Worm (Caenorhabditis elegans): ENCODE measurements around the gene C12D5.3.

ce11 chrV:7653567-7653966, 22.4 kb upstream of the C12D5.3 start, which contains the start of gene srh-200:
- TF ChIP-seq tbx-2 (tag; optimal IDR thresholded peaks at IDR 0.05) = no peak
- no peak for TF ChIP-seq ztf-11 (tag; optimal IDR thresholded peaks at IDR 0.05)
- no peak for TF ChIP-seq R02D3.7 (tag; optimal IDR thresholded peaks at IDR 0.05)
- TF ChIP-seq unc-62 (GFP tag; optimal IDR thresholded peaks at IDR 0.05) = no peak
- TF ChIP-seq nhr-12 (tag; optimal IDR thresholded peaks at IDR 0.05) = no peak
- TF ChIP-seq lin-15B (tag; optimal IDR thresholded peaks at IDR 0.05) = no peak
- TF ChIP-seq nhr-77 (tag; optimal IDR thresholded peaks at IDR 0.05) = no peak
- no peak for TF ChIP-seq mdl-1 (tag; optimal IDR thresholded peaks at IDR 0.05)
- TF ChIP-seq unc-39 (tag; optimal IDR thresholded peaks at IDR 0.05) = no peak
- TF ChIP-seq aly-2 (tag; optimal IDR thresholded peaks at IDR 0.05) = no peak
- TF ChIP-seq nhr-76 (tag; optimal IDR thresholded peaks at IDR 0.05) = no peak

All from whole organism, L3 larva.